Fruit fly (Drosophila melanogaster) Kc167 (cell line): ENCODE measurements around the gene CG34117.

Experiments used
- Myc ChIP-seq: fragments of >200 bp; optimal IDR thresholded peaks from 2 replicates; lab custom pipeline; 2017; ENCODE audit warnings: missing external identifiers
- Sin3A ChIP-seq: fragments of >200 bp; optimal IDR thresholded peaks from 2 replicates; lab custom pipeline; 2018; ENCODE audit warnings: missing external identifiers
- h ChIP-seq: fragments of >200 bp; optimal IDR thresholded peaks from 3 replicates; lab custom pipeline; 2018; ENCODE audit warnings: missing external identifiers
- insv ChIP-seq: fragments of >200 bp; optimal IDR thresholded peaks from 3 replicates; lab custom pipeline; 2018; ENCODE audit warnings: missing external identifiers
- psq ChIP-seq: fragments of >200 bp; optimal IDR thresholded peaks from 2 replicates; lab custom pipeline; 2017; ENCODE audit warnings: missing external identifiers
- ttk ChIP-seq: sonication (Bioruptor generic); optimal IDR thresholded peaks from 2 replicates; lab custom pipeline; 2017; ENCODE audit warnings: missing external identifiers

Gene CG34117

DNA sequence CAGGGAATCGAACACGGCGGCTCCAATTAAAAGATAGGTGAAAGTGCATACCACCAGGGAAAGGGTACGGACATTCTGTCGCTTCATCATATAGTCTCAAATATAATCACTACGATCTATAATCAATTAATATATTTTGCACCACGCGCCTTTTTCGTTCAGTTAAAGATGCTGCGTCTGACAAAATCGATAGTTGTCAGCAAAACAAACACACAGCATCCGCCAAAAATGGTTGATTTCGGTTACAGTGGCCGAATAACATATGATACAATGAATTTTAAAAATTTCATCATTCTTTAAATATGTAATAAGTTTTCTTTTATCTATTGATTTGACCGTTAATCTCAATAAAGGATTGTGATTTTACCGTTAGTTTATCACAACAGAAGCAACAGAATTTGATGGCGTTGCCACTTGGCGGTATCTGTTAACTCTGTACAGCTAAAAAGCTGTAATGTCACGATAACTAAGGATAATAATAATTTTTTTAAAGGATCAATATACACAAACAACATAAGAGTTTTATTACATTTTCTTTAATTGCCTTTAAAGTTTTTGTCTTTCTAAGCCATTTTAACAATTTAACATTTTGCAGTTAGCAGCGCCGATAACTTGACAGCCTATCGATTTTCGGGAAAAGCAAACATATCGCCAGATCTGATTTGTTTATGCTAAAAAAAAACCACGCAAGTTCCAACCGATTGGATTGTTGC lies 12.2 kb upstream of the CG34117 start, which contains the start of the genes Task7 and alpha-Man-IIa:
Gene Task7, minus strand, starts transcription at position 366 of the 713 bp plus-strand sequence.
Gene alpha-Man-IIa, plus strand, starts transcription at position 621 of the 713 bp plus-strand sequence.
- no peak for TF ChIP-seq Myc (lab: Kevin White, UChicago)

DNA sequence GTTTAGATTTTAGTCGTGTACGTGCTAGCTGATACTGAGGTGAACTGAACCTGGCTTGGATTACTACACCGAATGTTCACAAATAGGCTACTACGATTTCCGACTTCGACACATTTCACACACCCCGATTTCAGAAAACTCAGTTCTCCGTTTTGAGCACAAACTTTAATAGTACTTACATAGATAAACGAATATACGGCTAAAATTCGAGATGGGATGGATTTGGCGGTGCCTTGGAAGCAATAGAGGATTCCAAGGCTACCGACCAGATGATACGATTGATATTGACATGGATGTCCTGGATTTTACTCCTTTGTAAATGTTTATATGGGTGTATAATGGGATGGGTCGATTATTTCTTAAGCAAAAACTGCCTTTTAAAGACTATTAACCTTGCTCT lies 10.3 kb upstream of the CG34117 start, which contains the start of gene betaTub85D:
Gene betaTub85D, minus strand, starts transcription at position 101 of the 400 bp plus-strand sequence.
- TF ChIP-seq h (lab: Kevin White, UChicago) (no peak), Myc (lab: Kevin White, UChicago) (no peak), Sin3A (lab: Kevin White, UChicago) (no peak), insv (lab: Kevin White, UChicago) (no peak), psq (lab: Kevin White, UChicago) (no peak), ttk (lab: Kevin White, UChicago) (no peak)

DNA sequence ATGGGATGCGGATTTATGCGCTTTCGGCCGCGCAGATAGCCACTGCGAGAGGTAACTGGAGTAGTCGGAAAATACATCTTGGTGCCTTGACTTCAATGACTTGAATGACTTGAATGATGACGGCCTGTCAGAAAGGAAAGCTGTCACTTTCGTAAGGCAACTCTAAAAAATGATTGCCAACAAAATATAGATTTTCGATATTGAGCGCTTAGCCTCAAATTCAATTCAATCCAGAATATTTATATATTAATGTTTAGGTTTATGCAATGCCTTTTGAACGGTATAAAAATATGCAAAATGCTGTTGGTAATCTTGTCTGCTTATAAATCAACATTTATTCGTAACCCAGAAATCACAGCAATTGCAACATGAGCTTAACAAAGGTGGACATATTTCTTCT lies 8.2 kb upstream of the CG34117 start, which contains the start of gene CG44261:
Gene CG44261, minus strand, starts transcription at position 101 of the 400 bp plus-strand sequence.
- no peak for TF ChIP-seq Sin3A (lab: Kevin White, UChicago)
- no peak for TF ChIP-seq h (lab: Kevin White, UChicago)
- no peak for TF ChIP-seq psq (lab: Kevin White, UChicago)
- no peak for TF ChIP-seq ttk (lab: Kevin White, UChicago)
- TF ChIP-seq insv (lab: Kevin White, UChicago) = no peak
- no peak for TF ChIP-seq Myc (lab: Kevin White, UChicago)

DNA sequence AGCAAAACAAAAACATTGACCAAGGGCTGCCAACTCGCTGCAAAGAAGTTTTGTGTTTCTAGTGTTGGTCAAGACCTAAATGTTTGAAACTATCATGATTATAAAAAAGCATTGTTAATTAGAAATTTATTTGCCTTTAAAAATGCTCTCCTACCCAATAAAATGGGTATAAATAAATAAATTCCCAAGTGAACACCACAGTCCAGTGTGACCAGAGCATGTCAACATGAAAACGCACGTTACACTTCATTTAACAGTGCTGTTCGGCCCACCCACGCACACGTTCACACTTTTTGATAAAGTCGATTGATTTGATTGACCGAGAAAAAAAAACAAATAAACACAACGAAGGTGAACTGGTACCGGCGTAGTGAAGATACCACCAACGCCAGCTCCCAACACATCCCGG lies 4.3 kb upstream of the CG34117 start, which contains the start of the genes CG9356, BBIP1 and CG8135:
Gene CG9356, minus strand, starts transcription at position 166 of the 409 bp plus-strand sequence.
Gene BBIP1, plus strand, starts transcription at position 282 of the 409 bp plus-strand sequence.
Gene CG8135, plus strand, starts transcription at position 282 of the 409 bp plus-strand sequence.
- TF ChIP-seq Myc (lab: Kevin White, UChicago) (no peak), psq (lab: Kevin White, UChicago) (no peak), ttk (lab: Kevin White, UChicago) (no peak), Sin3A (lab: Kevin White, UChicago) (no peak), h (lab: Kevin White, UChicago) (no peak), insv (lab: Kevin White, UChicago) (no peak)

DNA sequence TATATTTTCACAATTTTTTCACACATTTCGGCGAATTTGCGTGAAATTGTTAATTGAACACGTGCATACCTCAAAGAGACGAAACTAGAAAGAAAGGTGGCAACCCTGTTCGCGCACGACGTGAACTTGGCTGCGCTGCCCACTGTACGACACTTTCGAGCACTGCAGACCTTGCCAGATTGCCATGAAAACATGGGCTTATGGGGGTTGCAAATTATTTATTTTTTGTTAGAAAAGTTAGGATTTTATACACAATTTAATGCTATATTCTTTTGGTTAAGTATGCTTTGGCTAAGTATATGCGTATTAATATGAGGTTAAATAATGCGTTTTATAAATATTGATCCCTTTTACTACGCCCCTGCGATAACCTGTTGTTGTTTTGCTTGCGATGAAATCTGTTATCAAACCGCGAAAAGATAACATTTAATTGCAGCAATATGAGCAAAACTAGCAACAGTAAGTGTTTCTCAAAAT lies 1.3 kb upstream of the CG34117 start, which contains the start of the genes RpL34b and CG8132:
Gene RpL34b, minus strand, starts transcription at position 100 of the 477 bp plus-strand sequence.
Gene CG8132, plus strand, starts transcription at position 369 of the 477 bp plus-strand sequence.
- no peak for TF ChIP-seq Myc (lab: Kevin White, UChicago)
- no peak for TF ChIP-seq ttk (lab: Kevin White, UChicago)
- TF ChIP-seq h (lab: Kevin White, UChicago) = no peak
- no peak for TF ChIP-seq insv (lab: Kevin White, UChicago)
- no peak for TF ChIP-seq Sin3A (lab: Kevin White, UChicago)
- TF ChIP-seq psq (lab: Kevin White, UChicago) = no peak

DNA sequence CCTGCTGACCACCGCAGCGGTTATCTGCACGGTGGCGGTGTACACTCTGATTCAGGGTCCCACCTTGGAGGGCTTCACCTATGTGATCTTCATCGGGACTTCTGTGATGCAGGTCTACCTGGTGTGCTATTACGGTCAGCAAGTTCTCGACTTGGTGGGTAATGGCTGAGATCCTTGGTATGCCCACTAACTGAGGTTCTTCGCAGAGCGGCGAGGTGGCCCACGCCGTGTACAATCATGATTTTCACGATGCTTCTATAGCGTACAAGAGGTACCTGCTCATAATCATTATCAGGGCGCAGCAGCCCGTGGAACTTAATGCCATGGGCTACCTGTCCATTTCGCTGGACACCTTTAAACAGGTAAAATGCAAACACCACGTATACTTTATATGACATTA lies 779 bp downstream of the CG34117 start:
- no peak for TF ChIP-seq insv (lab: Kevin White, UChicago)
- TF ChIP-seq ttk (lab: Kevin White, UChicago) = no peak
- no peak for TF ChIP-seq h (lab: Kevin White, UChicago)
- no peak for TF ChIP-seq psq (lab: Kevin White, UChicago)
- no peak for TF ChIP-seq Sin3A (lab: Kevin White, UChicago)
- TF ChIP-seq Myc (lab: Kevin White, UChicago) = no peak

DNA sequence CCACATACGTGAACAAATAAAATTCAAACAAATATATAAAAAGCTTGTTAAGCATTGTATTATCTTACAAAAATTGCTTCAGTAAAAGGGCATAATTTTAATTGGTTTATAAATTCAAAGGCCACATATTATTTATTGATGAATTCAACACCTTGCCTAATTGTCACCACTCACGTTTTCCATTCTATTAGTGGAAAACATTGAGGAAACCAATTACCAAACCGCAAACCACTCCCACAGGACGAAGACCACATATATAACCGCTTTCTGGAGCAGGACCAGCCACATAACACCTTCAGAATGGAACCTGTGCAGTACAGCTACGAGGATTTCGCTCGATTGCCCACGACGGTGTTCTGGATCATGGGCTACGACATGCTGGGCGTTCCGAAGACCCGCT lies 2.0 kb downstream of the CG34117 start, which contains the start of gene Or85f:
Gene Or85f, plus strand, starts transcription at position 301 of the 400 bp plus-strand sequence.
- no peak for TF ChIP-seq Sin3A (lab: Kevin White, UChicago)
- no peak for TF ChIP-seq Myc (lab: Kevin White, UChicago)
- TF ChIP-seq psq (lab: Kevin White, UChicago) = no peak
- no peak for TF ChIP-seq ttk (lab: Kevin White, UChicago)
- TF ChIP-seq insv (lab: Kevin White, UChicago) = no peak
- no peak for TF ChIP-seq h (lab: Kevin White, UChicago)

DNA sequence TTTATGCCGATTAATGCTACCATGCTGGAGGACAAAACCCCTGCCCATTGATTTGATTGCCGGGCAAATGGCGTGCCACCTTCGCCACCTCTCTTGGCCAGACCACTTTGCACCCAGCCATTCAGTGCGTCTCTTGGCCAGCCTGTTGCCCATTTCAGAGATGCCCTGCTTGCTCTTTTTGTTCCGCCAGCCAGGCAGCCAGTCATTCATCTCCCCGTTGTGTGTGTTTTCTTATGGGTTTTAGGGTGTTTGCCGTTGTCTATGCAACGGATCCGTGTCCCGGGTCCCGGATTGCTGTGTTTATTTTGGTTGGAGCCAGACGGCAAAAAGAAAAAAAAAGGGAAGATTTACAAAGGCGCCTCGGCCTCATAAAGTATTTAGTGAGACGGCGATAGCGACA lies 3.9 kb downstream of the CG34117 start:
- no peak for TF ChIP-seq insv (lab: Kevin White, UChicago)
- TF ChIP-seq Myc (lab: Kevin White, UChicago) = no peak
- TF ChIP-seq psq (lab: Kevin White, UChicago) = no peak
- no peak for TF ChIP-seq h (lab: Kevin White, UChicago)

DNA sequence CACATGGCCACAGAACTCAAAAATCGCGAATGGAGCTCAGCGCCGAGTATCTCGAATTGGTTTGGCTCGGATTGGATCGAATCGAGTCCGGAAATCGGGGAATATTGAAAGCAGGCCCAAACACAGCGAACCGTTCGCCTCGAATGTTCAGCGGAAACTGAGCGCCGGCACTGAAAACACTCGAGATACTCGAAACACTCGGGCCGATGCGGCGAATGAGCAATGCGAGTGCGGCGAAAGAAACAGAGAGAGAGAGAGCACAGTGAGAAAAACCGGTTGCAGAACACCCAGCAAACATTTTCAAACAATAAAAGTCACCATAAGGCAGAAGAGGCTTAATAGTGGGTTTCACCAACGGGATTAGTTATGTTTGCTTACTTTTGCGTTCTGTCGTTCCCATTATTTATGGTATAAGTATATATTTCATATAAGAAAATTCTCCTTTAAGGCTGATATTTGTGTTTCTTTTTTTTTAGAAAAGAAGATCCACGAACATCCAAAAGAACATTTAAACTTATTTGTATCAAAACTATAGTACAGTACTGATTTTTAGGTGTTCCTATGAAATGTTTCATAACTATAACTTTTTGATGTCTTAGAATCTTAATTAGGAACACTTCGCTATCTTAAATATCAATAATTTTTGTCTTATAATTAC lies 5.3 kb downstream of the CG34117 start, which contains the start of gene FER:
Gene FER, minus strand, starts transcription at position 162 of the 658 bp plus-strand sequence.
- TF ChIP-seq Sin3A (lab: Kevin White, UChicago) = no peak
- TF ChIP-seq Myc (lab: Kevin White, UChicago) = no peak
- no peak for TF ChIP-seq ttk (lab: Kevin White, UChicago)
- TF ChIP-seq insv (lab: Kevin White, UChicago) = no peak

DNA sequence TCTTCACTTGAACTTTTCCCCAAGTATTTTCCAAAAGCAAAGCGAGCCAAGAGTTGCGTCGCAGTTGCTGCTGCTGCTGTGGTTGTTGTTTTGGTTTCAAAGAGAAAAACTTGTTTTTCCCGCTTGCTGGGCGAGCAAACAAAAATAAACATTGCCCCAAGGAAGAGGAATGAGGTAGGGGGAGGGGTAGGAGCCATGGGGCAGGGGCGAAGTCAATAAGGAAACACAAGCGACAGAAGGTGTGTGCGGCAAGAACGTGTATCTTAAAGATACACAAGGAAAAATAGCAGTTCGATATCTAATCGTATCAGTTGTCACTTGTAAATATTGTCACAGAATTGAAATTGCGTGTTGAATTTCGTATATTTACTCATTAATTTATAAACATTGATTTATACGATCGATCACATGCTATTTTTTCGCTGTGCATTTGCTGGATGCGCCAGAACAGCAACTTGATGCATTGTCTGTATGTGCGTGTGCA lies 6.3 kb downstream of the CG34117 start:
- TF ChIP-seq psq (lab: Kevin White, UChicago) (no peak), insv (lab: Kevin White, UChicago) (no peak), Myc (lab: Kevin White, UChicago) (no peak), h (lab: Kevin White, UChicago) (no peak)

DNA sequence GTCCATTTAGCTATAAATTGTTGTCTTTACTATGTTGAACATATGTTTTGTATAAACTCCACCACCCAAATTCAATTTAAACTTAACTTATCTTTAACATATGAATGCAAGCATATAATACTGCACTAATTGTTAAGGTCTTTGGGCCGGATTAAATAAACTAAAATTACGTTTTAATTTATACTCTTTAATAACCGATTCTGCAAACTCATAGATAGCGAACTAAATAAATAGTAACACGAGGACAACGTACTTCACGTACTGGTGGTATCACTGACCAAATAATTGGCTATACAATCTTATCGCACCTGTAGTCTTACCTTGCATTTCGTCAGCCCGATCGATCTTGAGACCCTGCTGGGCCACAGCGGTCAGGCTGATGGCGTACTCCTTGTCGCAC lies 7.4 kb downstream of the CG34117 start:
- no peak for TF ChIP-seq psq (lab: Kevin White, UChicago)
